Worm (Caenorhabditis elegans) whole organism, late embryonic: ENCODE data around the gene cyp-32A1.

Experiments
- C08G9.2 ChIP-seq: sonication (generic microtip); optimal IDR thresholded peaks from 2 replicates; lab custom pipeline; 2016; ENCODE audit warnings: mild to moderate bottlenecking, missing genetic modification characterization, moderate library complexity, missing compliant biosample characterization
- C38D4.7 ChIP-seq: fragments of 200-800 bp; sonication (Bioruptor generic); optimal IDR thresholded peaks from 2 replicates; lab custom pipeline; 2018; ENCODE audit warnings: mild to moderate bottlenecking, missing genetic modification characterization, moderate library complexity, missing compliant biosample characterization
- K09A11.1 ChIP-seq: sonication (generic microtip); optimal IDR thresholded peaks from 2 replicates; lab custom pipeline; 2017; ENCODE audit warnings: antibody characterized with exemption, mild to moderate bottlenecking, missing genetic modification characterization, missing compliant biosample characterization; ENCODE audit not compliant: insufficient read depth
- T23F11.4 ChIP-seq: fragments of 200-800 bp; sonication (Bioruptor generic); optimal IDR thresholded peaks from 2 replicates; lab custom pipeline; 2018; ENCODE audit warnings: mild to moderate bottlenecking, missing genetic modification characterization, missing compliant biosample characterization
- Y22D7AL.16 ChIP-seq: sonication (generic microtip); optimal IDR thresholded peaks from 2 replicates; lab custom pipeline; 2016; ENCODE audit warnings: missing genetic modification characterization, missing compliant biosample characterization
- ahr-1 ChIP-seq: sonication (generic microtip); optimal IDR thresholded peaks from 2 replicates; lab custom pipeline; 2016; ENCODE audit warnings: missing genetic modification characterization, missing compliant biosample characterization
- ceh-24 ChIP-seq: sonication (generic microtip); optimal IDR thresholded peaks from 2 replicates; lab custom pipeline; 2016; ENCODE audit warnings: mild to moderate bottlenecking, missing genetic modification characterization, missing compliant biosample characterization
- ceh-34 ChIP-seq: sonication (generic microtip); optimal IDR thresholded peaks from 2 replicates; lab custom pipeline; 2016; ENCODE audit warnings: mild to moderate bottlenecking, missing genetic modification characterization, missing compliant biosample characterization
- ceh-48 ChIP-seq: sonication (generic microtip); optimal IDR thresholded peaks from 2 replicates; lab custom pipeline; 2016; ENCODE audit warnings: missing genetic modification characterization, inconsistent platforms, missing compliant biosample characterization
- ceh-6 ChIP-seq: fragments of 200-800 bp; sonication (Bioruptor generic); optimal IDR thresholded peaks from 2 replicates; lab custom pipeline; 2018; ENCODE audit warnings: mild to moderate bottlenecking, missing genetic modification characterization, missing compliant biosample characterization
- ceh-9 ChIP-seq: sonication (generic microtip); optimal IDR thresholded peaks from 2 replicates; lab custom pipeline; 2016; ENCODE audit warnings: mild to moderate bottlenecking, missing genetic modification characterization, inconsistent platforms, missing compliant biosample characterization
- dmd-4 ChIP-seq: sonication (generic microtip); optimal IDR thresholded peaks from 2 replicates; lab custom pipeline; 2016; ENCODE audit warnings: borderline replicate concordance, missing genetic modification characterization, missing compliant biosample characterization
- fkh-10 ChIP-seq: fragments of 150-350 bp; optimal IDR thresholded peaks from 2 replicates; lab custom pipeline; 2014; ENCODE audit warnings: missing biosample characterization, missing genetic modification reagents, missing genetic modification characterization
- gmeb-2 ChIP-seq: sonication (generic microtip); optimal IDR thresholded peaks from 2 replicates; lab custom pipeline; 2016; ENCODE audit warnings: missing genetic modification characterization, inconsistent platforms, missing compliant biosample characterization
- hlh-15 ChIP-seq: sonication (generic microtip); optimal IDR thresholded peaks from 2 replicates; lab custom pipeline; 2016; ENCODE audit warnings: missing genetic modification characterization, missing compliant biosample characterization
- hlh-8 ChIP-seq: sonication (generic microtip); optimal IDR thresholded peaks from 2 replicates; lab custom pipeline; 2016; ENCODE audit warnings: missing genotype, missing genetic modification characterization, missing compliant biosample characterization
- lim-6 ChIP-seq: sonication (generic microtip); optimal IDR thresholded peaks from 2 replicates; lab custom pipeline; 2016; ENCODE audit warnings: missing genetic modification characterization, missing compliant biosample characterization
- madf-2 ChIP-seq: sonication (generic microtip); optimal IDR thresholded peaks from 2 replicates; lab custom pipeline; 2017; ENCODE audit warnings: missing genetic modification characterization, missing compliant biosample characterization
- nhr-11 ChIP-seq: fragments of 150-350 bp; optimal IDR thresholded peaks from 2 replicates; lab custom pipeline; 2014; ENCODE audit warnings: missing biosample characterization, missing genetic modification characterization
- npax-4 ChIP-seq: sonication (generic microtip); optimal IDR thresholded peaks from 2 replicates; lab custom pipeline; 2016; ENCODE audit warnings: missing genetic modification characterization, missing compliant biosample characterization
- pag-3 ChIP-seq: sonication (generic microtip); optimal IDR thresholded peaks from 2 replicates; lab custom pipeline; 2016; ENCODE audit warnings: missing compliant biosample characterization, missing genetic modification characterization, borderline replicate concordance
- pha-4 ChIP-seq: fragments of 150-350 bp; optimal IDR thresholded peaks from 2 replicates; lab custom pipeline; 2018; ENCODE audit warnings: missing biosample characterization, missing genetic modification reagents, missing genetic modification characterization
- pros-1 ChIP-seq: fragments of 150-350 bp; optimal IDR thresholded peaks from 2 replicates; lab custom pipeline; 2014; ENCODE audit warnings: missing biosample characterization, missing genetic modification reagents, missing genetic modification characterization
- sdc-2 ChIP-seq: sonication (generic microtip); optimal IDR thresholded peaks from 2 replicates; lab custom pipeline; 2016; ENCODE audit warnings: missing genotype, missing genetic modification characterization, missing compliant biosample characterization
- sox-2 ChIP-seq: fragments of 200-800 bp; sonication (Bioruptor generic); IDR thresholded peaks from 2 replicates; pipeline ENCODE4 v1.3.6; 2022; ENCODE audit warnings: missing genetic modification reagents, missing genetic modification characterization, missing compliant biosample characterization
- sox-4 ChIP-seq: sonication (generic microtip); optimal IDR thresholded peaks from 2 replicates; lab custom pipeline; 2017; ENCODE audit warnings: mild to moderate bottlenecking, missing genetic modification characterization, inconsistent platforms, missing compliant biosample characterization
- syd-9 ChIP-seq: sonication (generic microtip); optimal IDR thresholded peaks from 2 replicates; lab custom pipeline; 2016; ENCODE audit warnings: mild to moderate bottlenecking, missing genetic modification characterization, moderate library complexity, missing compliant biosample characterization
- tbx-7 ChIP-seq: sonication (generic microtip); optimal IDR thresholded peaks from 2 replicates; lab custom pipeline; 2016; ENCODE audit warnings: missing genotype, missing genetic modification characterization, missing compliant biosample characterization
- unc-3 ChIP-seq, 2 experiments: fragments of 200-800 bp in 1 of 2; sonication (Bioruptor generic) in 1 of 2; sonication (generic microtip) in 1 of 2; conservative IDR thresholded peaks in 1 of 2; optimal IDR thresholded peaks in 1 of 2; 2 replicates each; pipeline versions ENCODE4 v1.3.6 to Lab custom; 2016 to 2022; ENCODE audit warnings: missing compliant biosample characterization in 2 of 2, missing genetic modification characterization in 2 of 2, missing genetic modification reagents in 1 of 2
- unc-42 ChIP-seq: sonication (generic microtip); optimal IDR thresholded peaks from 2 replicates; lab custom pipeline; 2016; ENCODE audit warnings: missing genotype, missing genetic modification characterization, missing compliant biosample characterization
- unc-55 ChIP-seq: sonication (generic microtip); optimal IDR thresholded peaks from 2 replicates; lab custom pipeline; 2017; ENCODE audit warnings: missing biosample characterization, missing genetic modification reagents, missing genetic modification characterization
- ztf-16 ChIP-seq: sonication (generic microtip); optimal IDR thresholded peaks from 2 replicates; lab custom pipeline; 2017; ENCODE audit warnings: missing genetic modification characterization, missing compliant biosample characterization

Gene cyp-32A1

ce11 chrV:7825836-7826235 is 44.2 kb downstream of the cyp-32A1 start:
- TF ChIP-seq unc-55 (GFP tag; lab: Kevin White, UChicago) (peak; percentile 58), npax-4 (tag; lab: Kevin White, UChicago) (no peak)

DNA sequence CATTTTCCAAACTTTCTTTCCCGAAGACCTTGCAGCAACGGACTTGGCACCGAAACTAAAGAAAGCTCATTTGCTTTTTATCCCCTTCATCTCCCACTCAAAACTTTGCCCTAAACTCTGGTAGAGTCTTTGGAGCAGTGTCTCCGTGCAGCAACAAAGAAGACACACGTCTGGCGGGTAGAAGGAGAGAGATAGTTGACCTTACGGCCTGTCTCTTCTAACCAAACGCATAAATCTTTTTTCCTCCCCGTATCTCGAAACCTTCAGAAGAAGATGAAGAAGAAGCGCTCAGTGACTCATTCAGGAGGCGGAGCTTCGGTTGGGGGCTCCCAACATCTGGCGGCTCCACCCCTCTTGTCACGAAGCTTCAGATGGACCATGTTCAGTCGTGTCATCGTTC is 44.8 kb downstream of the cyp-32A1 start:
- TF ChIP-seq nhr-11 (no peak), hlh-8 (tag; lab: Kevin White, UChicago) (peak; percentile 64), unc-3 (GFP tag; conservative IDR thresholded peaks at IDR 0.05; lab: Robert Waterston, UW) (no peak), unc-3 (tag; optimal IDR thresholded peaks at IDR 0.05; lab: Kevin White, UChicago) (no peak), unc-55 (GFP tag; lab: Kevin White, UChicago) (peak; percentile 3)

- TF ChIP-seq unc-42: no peak
- TF ChIP-seq fkh-10: no peak
- no peak for TF ChIP-seq Y22D7AL.16 (tag; lab: Kevin White, UChicago)
- no peak for TF ChIP-seq pha-4
- no peak for TF ChIP-seq ceh-48 (tag; lab: Kevin White, UChicago)
- no peak for TF ChIP-seq gmeb-2 (tag; lab: Kevin White, UChicago)
- TF ChIP-seq pag-3 (tag; lab: Kevin White, UChicago): no peak
- TF ChIP-seq dmd-4: no peak
- no peak for TF ChIP-seq ceh-34 (tag; lab: Kevin White, UChicago)
- TF ChIP-seq C08G9.2 (tag; lab: Kevin White, UChicago): no peak
- no peak for TF ChIP-seq hlh-15
- no peak for TF ChIP-seq sox-2
- TF ChIP-seq sdc-2 (tag; lab: Kevin White, UChicago): no peak
- TF ChIP-seq syd-9 (tag; lab: Kevin White, UChicago): no peak
- TF ChIP-seq madf-2: no peak
- no peak for TF ChIP-seq T23F11.4 (GFP tag; lab: Kevin White, UChicago)
- no peak for TF ChIP-seq C38D4.7 (GFP tag; lab: Kevin White, UChicago)
- no peak for TF ChIP-seq K09A11.1
- TF ChIP-seq ceh-9 (tag; lab: Kevin White, UChicago): no peak
- no peak for TF ChIP-seq sox-4
- TF ChIP-seq, all 69 proteins: peak for 0
Observed at ce11 chrV:7826917-7827316, 45.3 kb downstream of the cyp-32A1 start, which contains the start of gene mig-6. Gene mig-6, plus strand, starts transcription at chrV:7827217.

DNA sequence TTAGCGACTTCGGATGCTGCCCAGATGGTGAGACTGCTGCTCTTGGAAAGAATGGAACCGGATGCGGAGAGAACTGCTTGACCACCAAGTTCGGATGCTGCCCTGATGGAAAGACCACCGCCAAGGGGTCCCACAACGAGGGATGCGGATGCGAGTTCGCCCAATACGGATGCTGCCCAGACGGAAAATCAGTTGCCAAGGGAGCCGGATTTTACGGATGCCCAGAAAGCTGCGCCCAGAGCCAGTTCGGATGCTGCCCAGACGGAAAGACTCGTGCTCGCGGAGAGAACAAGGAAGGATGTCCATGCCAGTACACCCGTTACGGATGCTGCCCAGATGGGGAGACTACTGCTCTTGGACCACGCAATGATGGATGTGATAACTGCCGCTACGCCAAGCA is 49.3 kb downstream of the cyp-32A1 start:
- TF ChIP-seq ceh-6 (no peak), ztf-16 (tag; lab: Kevin White, UChicago) (no peak), ahr-1 (no peak), npax-4 (tag; lab: Kevin White, UChicago) (no peak), ceh-24 (tag; lab: Kevin White, UChicago) (no peak), unc-3 (GFP tag; conservative IDR thresholded peaks at IDR 0.05; lab: Robert Waterston, UW) (no peak), unc-3 (tag; optimal IDR thresholded peaks at IDR 0.05; lab: Kevin White, UChicago) (no peak), pros-1 (no peak), dmd-4 (no peak), lim-6 (tag; lab: Kevin White, UChicago) (no peak), tbx-7 (tag; lab: Kevin White, UChicago) (no peak)
